Fruit fly (Drosophila melanogaster) whole organism, embryonic: Measurements from ENCODE around the gene CG46458.

ENCODE experiments used
- BtbVII ChIP-seq: fragments of 200-800 bp; sonication (Bioruptor generic); optimal IDR thresholded peaks from 3 replicates; lab custom pipeline; 2017; ENCODE audit warnings: missing biosample characterization, mild to moderate bottlenecking, missing genetic modification characterization
- Bteb2 ChIP-seq: fragments of 200-800 bp; sonication (Bioruptor generic); optimal IDR thresholded peaks from 2 replicates; lab custom pipeline; 2016; ENCODE audit warnings: missing biosample characterization, missing genetic modification characterization
- C15 ChIP-seq: fragments of 200-800 bp; sonication (Bioruptor generic); IDR thresholded peaks from 3 replicates; pipeline ENCODE4 v1.3.6; 2022; ENCODE audit warnings: missing biosample characterization, missing genetic modification characterization
- CG10462 ChIP-seq: fragments of 200-800 bp; sonication (Bioruptor generic); optimal IDR thresholded peaks from 2 replicates; lab custom pipeline; 2016; ENCODE audit warnings: missing biosample characterization, missing genetic modification characterization
- CG12104 ChIP-seq: fragments of 200-800 bp; sonication (Bioruptor generic); optimal IDR thresholded peaks from 3 replicates; lab custom pipeline; 2016; ENCODE audit warnings: missing biosample characterization, missing genetic modification characterization
- CG12219 ChIP-seq: fragments of 200-800 bp; sonication (Bioruptor generic); optimal IDR thresholded peaks from 3 replicates; lab custom pipeline; 2018; ENCODE audit warnings: missing biosample characterization, mild to moderate bottlenecking, missing genetic modification characterization
- CG14667 ChIP-seq: fragments of 200-800 bp; sonication (Bioruptor generic); IDR thresholded peaks from 2 replicates; pipeline ENCODE4 v1.3.6; 2022; ENCODE audit warnings: missing biosample characterization, missing genetic modification characterization
- CG15269 ChIP-seq: fragments of 200-800 bp; sonication (Bioruptor generic); optimal IDR thresholded peaks from 2 replicates; lab custom pipeline; 2018; ENCODE audit warnings: missing biosample characterization, mild to moderate bottlenecking, missing genetic modification characterization, moderate library complexity
- CG16813 ChIP-seq: fragments of 200-800 bp; sonication (Bioruptor generic); IDR thresholded peaks from 3 replicates; pipeline ENCODE4 v1.3.6; 2022; ENCODE audit warnings: missing biosample characterization, missing genetic modification characterization; ENCODE audit not compliant: partially characterized antibody
- CG16815 ChIP-seq: fragments of 200-800 bp; sonication (Bioruptor generic); optimal IDR thresholded peaks from 3 replicates; lab custom pipeline; 2017; ENCODE audit warnings: missing biosample characterization, mild to moderate bottlenecking, missing genetic modification characterization
- CG17568 ChIP-seq: fragments of 200-800 bp; sonication (Bioruptor generic); optimal IDR thresholded peaks from 2 replicates; lab custom pipeline; 2018; ENCODE audit warnings: missing biosample characterization, mild to moderate bottlenecking, missing genetic modification characterization, moderate library complexity
- CG17802 ChIP-seq: fragments of 200-800 bp; sonication (Bioruptor generic); optimal IDR thresholded peaks from 2 replicates; lab custom pipeline; 2018; ENCODE audit warnings: missing biosample characterization, mild to moderate bottlenecking, missing genetic modification characterization, moderate library complexity
- CG17829 ChIP-seq: fragments of 200-800 bp; optimal IDR thresholded peaks from 2 replicates; lab custom pipeline; 2019; ENCODE audit warnings: missing biosample characterization, mild to moderate bottlenecking, missing genetic modification characterization, moderate library complexity
- CG1832 ChIP-seq: fragments of 200-800 bp; sonication (Bioruptor generic); optimal IDR thresholded peaks from 2 replicates; lab custom pipeline; 2017; ENCODE audit warnings: missing biosample characterization, mild to moderate bottlenecking, missing genetic modification characterization, inconsistent platforms
- CG30431 ChIP-seq: fragments of 200-800 bp; sonication (Bioruptor generic); optimal IDR thresholded peaks from 2 replicates; lab custom pipeline; 2017; ENCODE audit warnings: missing biosample characterization, missing genetic modification characterization
- CG34422 ChIP-seq: fragments of 200-800 bp; sonication (Bioruptor generic); IDR thresholded peaks from 3 replicates; pipeline ENCODE4 v1.3.6; 2022; ENCODE audit warnings: missing biosample characterization, missing genetic modification characterization
- CG4707 ChIP-seq: fragments of 200-800 bp; sonication (Bioruptor generic); optimal IDR thresholded peaks from 2 replicates; lab custom pipeline; 2018; ENCODE audit warnings: missing biosample characterization, mild to moderate bottlenecking, missing genetic modification characterization, moderate library complexity
- CG6175 ChIP-seq: fragments of 200-800 bp; sonication (Bioruptor generic); IDR thresholded peaks from 3 replicates; pipeline ENCODE4 v1.3.6; 2022; ENCODE audit warnings: missing biosample characterization, missing genetic modification characterization
- CG6654 ChIP-seq: fragments of 200-800 bp; sonication (Bioruptor generic); optimal IDR thresholded peaks from 2 replicates; lab custom pipeline; 2017; ENCODE audit warnings: missing biosample characterization, mild to moderate bottlenecking, missing genetic modification characterization
- CG6765 ChIP-seq: fragments of 200-800 bp; sonication (Bioruptor generic); optimal IDR thresholded peaks from 3 replicates; lab custom pipeline; 2017; ENCODE audit warnings: missing biosample characterization, mild to moderate bottlenecking, missing genetic modification characterization
- CG7556 ChIP-seq: fragments of 200-800 bp; sonication (Bioruptor generic); optimal IDR thresholded peaks from 2 replicates; lab custom pipeline; 2017; ENCODE audit warnings: missing biosample characterization, mild to moderate bottlenecking, missing genetic modification characterization
- CG7786 ChIP-seq: fragments of 200-800 bp; sonication (Bioruptor generic); optimal IDR thresholded peaks from 2 replicates; lab custom pipeline; 2016; ENCODE audit warnings: missing biosample characterization, missing genetic modification characterization
- CG8290 ChIP-seq, 3 experiments: fragments of 200-800 bp; sonication (Bioruptor generic); optimal IDR thresholded peaks; 2 replicates each; lab custom pipeline; 2016 to 2019; ENCODE audit warnings: missing biosample characterization in 3 of 3, missing genetic modification characterization in 3 of 3, mild to moderate bottlenecking in 2 of 3, moderate library complexity in 1 of 3
- CG9817 ChIP-seq: fragments of 200-800 bp; sonication (Bioruptor generic); optimal IDR thresholded peaks from 2 replicates; lab custom pipeline; 2018; ENCODE audit warnings: missing biosample characterization, mild to moderate bottlenecking, missing genetic modification characterization, moderate library complexity
- Dp ChIP-seq: fragments of 200-800 bp; sonication (Bioruptor generic); optimal IDR thresholded peaks from 2 replicates; lab custom pipeline; 2018; ENCODE audit warnings: missing biosample characterization, mild to moderate bottlenecking, missing genetic modification characterization, moderate library complexity
- ERR ChIP-seq: fragments of 200-800 bp; sonication (Bioruptor generic); optimal IDR thresholded peaks from 2 replicates; lab custom pipeline; 2016; ENCODE audit warnings: missing biosample characterization, missing genetic modification characterization
- Eip74EF ChIP-seq, 2 experiments: fragments of 200-800 bp in 1 of 2; fragments of >200 bp in 1 of 2; sonication (Bioruptor generic) in 1 of 2; optimal IDR thresholded peaks; 2 replicates each; lab custom pipeline; 2017 to 2019; ENCODE audit warnings: missing biosample characterization in 2 of 2, missing genetic modification characterization in 2 of 2, mild to moderate bottlenecking in 1 of 2, moderate library complexity in 1 of 2
- Ets65A ChIP-seq: fragments of 200-800 bp; sonication (Bioruptor generic); peaks from one replicate; lab custom pipeline; 2016; ENCODE audit warnings: missing biosample characterization, missing genetic modification characterization
- Hr39 ChIP-seq: fragments of >200 bp; optimal IDR thresholded peaks from 2 replicates; lab custom pipeline; 2017
- NFAT ChIP-seq: fragments of 200-800 bp; sonication (Bioruptor generic); IDR thresholded peaks from 2 replicates; pipeline ENCODE4 v1.3.6; 2022; ENCODE audit warnings: missing biosample characterization, missing genetic modification characterization
- Oli ChIP-seq: fragments of 200-800 bp; sonication (Bioruptor generic); optimal IDR thresholded peaks from 2 replicates; lab custom pipeline; 2018; ENCODE audit warnings: missing biosample characterization, mild to moderate bottlenecking, missing genetic modification characterization, moderate library complexity
- Rx ChIP-seq: fragments of 200-800 bp; sonication (Bioruptor generic); IDR thresholded peaks from 2 replicates; pipeline ENCODE4 v1.3.6; 2022; ENCODE audit warnings: missing biosample characterization, missing genetic modification characterization
- Scr ChIP-seq: fragments of 200-800 bp; sonication (Bioruptor generic); IDR thresholded peaks from 2 replicates; pipeline ENCODE4 v1.3.6; 2022; ENCODE audit warnings: missing biosample characterization, missing genetic modification characterization; ENCODE audit not compliant: partially characterized antibody
- Sin3A ChIP-seq: fragments of >200 bp; optimal IDR thresholded peaks from 2 replicates; lab custom pipeline; 2018
- Sox102F ChIP-seq: fragments of 200-800 bp; sonication (Bioruptor generic); optimal IDR thresholded peaks from 2 replicates; lab custom pipeline; 2018; ENCODE audit warnings: missing biosample characterization, mild to moderate bottlenecking, missing genetic modification characterization, moderate library complexity
- Ssrp ChIP-seq: fragments of 200-800 bp; sonication (Bioruptor generic); optimal IDR thresholded peaks from 2 replicates; lab custom pipeline; 2018; ENCODE audit warnings: missing biosample characterization, mild to moderate bottlenecking, missing genetic modification characterization, moderate library complexity
- Stat92E ChIP-seq, 3 experiments: fragments of >200 bp in 2 of 3; fragments of 200-800 bp in 1 of 3; sonication (Bioruptor generic) in 1 of 3; optimal IDR thresholded peaks; 2 replicates each; lab custom pipeline; 2017 to 2019; ENCODE audit warnings: missing biosample characterization in 3 of 3, missing genetic modification characterization in 3 of 3, mild to moderate bottlenecking in 1 of 3, moderate library complexity in 1 of 3
- aop ChIP-seq: fragments of 200-800 bp; sonication (Bioruptor generic); IDR thresholded peaks from 2 replicates; pipeline ENCODE4 v1.3.6; 2022; ENCODE audit warnings: missing biosample characterization, missing genetic modification characterization
- cad ChIP-seq: fragments of >200 bp; optimal IDR thresholded peaks from 2 replicates; lab custom pipeline; 2017; ENCODE audit warnings: missing biosample characterization, missing genetic modification characterization
- dati ChIP-seq: fragments of 200-800 bp; sonication (Bioruptor generic); IDR thresholded peaks from 2 replicates; pipeline ENCODE4 v1.3.6; 2022; ENCODE audit warnings: missing biosample characterization, missing genetic modification characterization
- gcm ChIP-seq: fragments of 200-800 bp; sonication (Bioruptor generic); optimal IDR thresholded peaks from 2 replicates; lab custom pipeline; 2019; ENCODE audit warnings: missing biosample characterization, mild to moderate bottlenecking, missing genetic modification characterization, moderate library complexity
- gfzf ChIP-seq: fragments of 200-800 bp; sonication (Bioruptor generic); optimal IDR thresholded peaks from 2 replicates; lab custom pipeline; 2016; ENCODE audit warnings: missing biosample characterization, mild to moderate bottlenecking, missing genetic modification characterization, moderate library complexity
- gsb-n ChIP-seq: fragments of 200-800 bp; sonication (Bioruptor generic); optimal IDR thresholded peaks from 3 replicates; lab custom pipeline; 2018; ENCODE audit warnings: missing biosample characterization, mild to moderate bottlenecking, missing genetic modification characterization
- hbn ChIP-seq: fragments of 200-800 bp; sonication (Bioruptor generic); IDR thresholded peaks from 2 replicates; pipeline ENCODE4 v1.3.6; 2022; ENCODE audit warnings: missing biosample characterization, missing genetic modification characterization; ENCODE audit not compliant: partially characterized antibody
- nmo ChIP-seq: fragments of 200-800 bp; sonication (Bioruptor generic); optimal IDR thresholded peaks from 2 replicates; lab custom pipeline; 2018; ENCODE audit warnings: missing biosample characterization, mild to moderate bottlenecking, missing genetic modification characterization, moderate library complexity
- repo ChIP-seq: fragments of 200-800 bp; sonication (Bioruptor generic); optimal IDR thresholded peaks from 2 replicates; lab custom pipeline; 2016; ENCODE audit warnings: missing biosample characterization, missing genetic modification characterization
- rib ChIP-seq: fragments of 200-800 bp; sonication (Bioruptor generic); IDR thresholded peaks from 2 replicates; pipeline ENCODE4 v1.3.6; 2022; ENCODE audit warnings: missing biosample characterization, missing genetic modification characterization
- stc ChIP-seq: fragments of 200-800 bp; sonication (Bioruptor generic); IDR thresholded peaks from 2 replicates; pipeline ENCODE4 v1.3.6; 2022; ENCODE audit warnings: missing biosample characterization, missing genetic modification characterization
- tgo ChIP-seq: fragments of 200-800 bp; sonication (Bioruptor generic); IDR thresholded peaks from 3 replicates; pipeline ENCODE4 v1.3.6; 2022; ENCODE audit warnings: missing biosample characterization, missing genetic modification characterization
- trem ChIP-seq: fragments of 200-800 bp; optimal IDR thresholded peaks from 3 replicates; lab custom pipeline; 2019; ENCODE audit warnings: missing biosample characterization, mild to moderate bottlenecking, missing genetic modification characterization, moderate library complexity

The CG46458 gene

DNA sequence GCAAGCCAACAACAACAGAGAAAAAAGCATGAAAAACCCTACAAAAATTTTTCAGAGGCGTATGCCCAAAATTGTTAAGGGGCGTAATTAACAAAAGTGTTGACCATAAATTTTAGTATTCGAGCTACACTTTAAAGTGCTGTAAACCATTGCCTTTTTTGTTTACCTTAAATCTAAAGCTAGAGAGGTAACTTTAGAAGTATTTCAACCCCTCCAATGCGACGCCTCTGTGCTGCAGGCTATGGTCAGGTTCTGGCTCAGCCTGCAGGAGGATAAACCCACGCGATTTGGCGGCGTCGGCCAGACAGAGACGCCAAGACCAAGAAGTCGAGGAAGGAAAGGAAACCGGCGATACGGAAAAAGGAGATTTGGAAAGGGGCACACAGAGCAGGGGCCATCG, 43.8 kb downstream of the CG46458 start (continued):
- peak; percentile 67 for TF ChIP-seq repo (GFP tag; lab: Kevin White, UChicago)
- TF ChIP-seq CG12104 (GFP tag; lab: Kevin White, UChicago), result peak; percentile 42
- no peak for TF ChIP-seq Scr (GFP tag; lab: Robert Waterston, UW)
- TF ChIP-seq stc (GFP tag; lab: Robert Waterston, UW), result 0 out of 2 replicates have a peak, but pooled peaks have one; percentile 10
- peak; percentile 26 for TF ChIP-seq ERR (GFP tag; lab: Kevin White, UChicago)
- peak; percentile 53 for TF ChIP-seq CG9817
- TF ChIP-seq CG1832 (GFP tag; lab: Kevin White, UChicago), result no peak
- TF ChIP-seq C15, result 0 out of 3 replicates have a peak, but pooled peaks have one; percentile 64
- peak; percentile 22 for TF ChIP-seq CG17802
- no peak for TF ChIP-seq CG6654 (GFP tag; lab: Kevin White, UChicago)
- TF ChIP-seq CG34422, result peak; percentile 72; the same call in 2 of the 3 replicates
- TF ChIP-seq CG30431 (GFP tag; lab: Kevin White, UChicago), result peak; percentile 66
- TF ChIP-seq CG7786, result peak; percentile 62
- TF ChIP-seq tgo (GFP tag; lab: Robert Waterston, UW), result peak; percentile 76
- no peak for TF ChIP-seq Sin3A (lab: Kevin White, UChicago)
- no peak for TF ChIP-seq Eip74EF (GFP tag; optimal IDR thresholded peaks at IDR 0.05; lab: Kevin White, UChicago)
- peak; percentile 31 for TF ChIP-seq CG17568 (GFP tag; lab: Kevin White, UChicago)
- TF ChIP-seq Hr39 (lab: Kevin White, UChicago), result no peak
- peak; percentile 47 for TF ChIP-seq CG4707 (GFP tag; lab: Kevin White, UChicago)
- TF ChIP-seq Stat92E (GFP tag; optimal IDR thresholded peaks at IDR 0.05; lab: Kevin White, UChicago), result no peak
- TF ChIP-seq Oli (tag; lab: Kevin White, UChicago), result peak; percentile 63
- peak; percentile 73 for TF ChIP-seq nmo (GFP tag; lab: Kevin White, UChicago)
- TF ChIP-seq CG10462 (GFP tag; lab: Kevin White, UChicago), result peak; percentile 37
- peak; percentile 79 for TF ChIP-seq CG16815 (GFP tag; lab: Kevin White, UChicago)
- 0 out of 2 replicates have a peak, but pooled peaks have one; percentile 22 for TF ChIP-seq dati (GFP tag; lab: Robert Waterston, UW)
- peak; percentile 69 for TF ChIP-seq Rx (GFP tag; lab: Robert Waterston, UW)
- peak; percentile 50; the same call in 1 of the 2 replicates for TF ChIP-seq NFAT (GFP tag; lab: Robert Waterston, UW)
- peak; percentile 50 for TF ChIP-seq Sox102F (GFP tag; lab: Kevin White, UChicago)
- TF ChIP-seq rib, result no peak
- peak; percentile 91 for TF ChIP-seq CG17829
- no peak for TF ChIP-seq CG6175 (GFP tag; lab: Robert Waterston, UW)
- TF ChIP-seq Dp (GFP tag; lab: Kevin White, UChicago), result no peak
- TF ChIP-seq hbn (GFP tag; lab: Robert Waterston, UW), result no peak
- peak; percentile 75 for TF ChIP-seq CG8290 (GFP tag; optimal IDR thresholded peaks at IDR 0.05; lab: Kevin White, UChicago)
- peak in 1 of 2 experiments; percentile 55 for TF ChIP-seq CG8290 (tag; optimal IDR thresholded peaks at IDR 0.05; lab: Kevin White, UChicago)
- TF ChIP-seq Ssrp (tag; lab: Kevin White, UChicago), result peak; percentile 68
- peak; percentile 33 for TF ChIP-seq BtbVII (GFP tag; lab: Kevin White, UChicago)
- peak; percentile 95 for TF ChIP-seq Ets65A (GFP tag; lab: Kevin White, UChicago)
- peak; percentile 77 for TF ChIP-seq CG7556 (GFP tag; lab: Kevin White, UChicago)
- peak; percentile 59 for TF ChIP-seq CG15269 (tag; lab: Kevin White, UChicago)
- peak; percentile 17 for TF ChIP-seq Bteb2 (GFP tag; lab: Kevin White, UChicago)
- TF ChIP-seq gsb-n (tag; lab: Kevin White, UChicago), result peak; percentile 63
- no peak for TF ChIP-seq aop (GFP tag; lab: Robert Waterston, UW)
- peak; percentile 54 for TF ChIP-seq CG14667 (GFP tag; lab: Robert Waterston, UW)
- peak; percentile 60 for TF ChIP-seq CG12219
- peak; percentile 20 for TF ChIP-seq CG6765 (GFP tag; lab: Kevin White, UChicago)
- TF ChIP-seq cad (GFP tag; lab: Kevin White, UChicago), result no peak
- TF ChIP-seq gfzf, result no peak
- TF ChIP-seq gcm (GFP tag; lab: Kevin White, UChicago), result peak; percentile 59
- no peak for TF ChIP-seq CG16813 (GFP tag; lab: Robert Waterston, UW)
- peak; percentile 67 for TF ChIP-seq trem (tag; lab: Kevin White, UChicago)
